Fruit fly (Drosophila melanogaster) whole organism, prepupa: ENCODE data around the gene Cpr100A.

Experiments used
- CG10631 ChIP-seq: fragments of 200-800 bp; sonication (Bioruptor generic); optimal IDR thresholded peaks from 2 replicates; lab custom pipeline; 2016; ENCODE audit warnings: missing biosample characterization, missing genetic modification characterization
- CG10669 ChIP-seq: fragments of 200-800 bp; sonication (Bioruptor generic); optimal IDR thresholded peaks from 3 replicates; lab custom pipeline; 2018; ENCODE audit warnings: missing biosample characterization, mild to moderate bottlenecking, missing genetic modification characterization, moderate library complexity
- CG11294 ChIP-seq: fragments of 200-800 bp; sonication (Bioruptor generic); IDR thresholded peaks from 2 replicates; pipeline ENCODE4 v1.3.6; 2022; ENCODE audit warnings: missing biosample characterization, missing genetic modification characterization
- CG11762 ChIP-seq: fragments of 200-800 bp; sonication (Bioruptor generic); optimal IDR thresholded peaks from 3 replicates; lab custom pipeline; 2016; ENCODE audit warnings: missing biosample characterization, missing genetic modification characterization; ENCODE audit not compliant: insufficient read depth
- CG1621 ChIP-seq: fragments of 200-800 bp; sonication (Bioruptor generic); optimal IDR thresholded peaks from 3 replicates; lab custom pipeline; 2018; ENCODE audit warnings: missing biosample characterization, mild to moderate bottlenecking, missing genetic modification characterization
- CG6276 ChIP-seq: fragments of 200-800 bp; sonication (Bioruptor generic); optimal IDR thresholded peaks from 2 replicates; lab custom pipeline; 2017; ENCODE audit warnings: missing biosample characterization, mild to moderate bottlenecking, missing genetic modification characterization
- CG6792 ChIP-seq: fragments of 200-800 bp; sonication (Bioruptor generic); optimal IDR thresholded peaks from 3 replicates; lab custom pipeline; 2016; ENCODE audit warnings: missing biosample characterization, missing genetic modification characterization
- CG6854 ChIP-seq: fragments of 200-800 bp; sonication (Bioruptor generic); optimal IDR thresholded peaks from 2 replicates; lab custom pipeline; 2017; ENCODE audit warnings: missing biosample characterization, mild to moderate bottlenecking, missing genetic modification characterization
- CG7368 ChIP-seq: fragments of 200-800 bp; sonication (Bioruptor generic); optimal IDR thresholded peaks from 3 replicates; lab custom pipeline; 2016; ENCODE audit warnings: missing biosample characterization, missing genetic modification characterization
- CG8119 ChIP-seq: fragments of 200-800 bp; sonication (Bioruptor generic); IDR thresholded peaks from 3 replicates; pipeline ENCODE4 v1.3.6; 2022; ENCODE audit warnings: missing biosample characterization, missing genetic modification characterization
- CG9139 ChIP-seq: fragments of 200-800 bp; sonication (Bioruptor generic); optimal IDR thresholded peaks from 3 replicates; lab custom pipeline; 2017; ENCODE audit warnings: missing biosample characterization, mild to moderate bottlenecking, missing genetic modification characterization
- Eip78C ChIP-seq: fragments of 200-800 bp; sonication (Bioruptor generic); peaks from one replicate; lab custom pipeline; 2016; ENCODE audit warnings: missing biosample characterization, missing genetic modification characterization
- Eip93F ChIP-seq: fragments of 200-800 bp; sonication (Bioruptor generic); optimal IDR thresholded peaks from 2 replicates; lab custom pipeline; 2016; ENCODE audit warnings: missing biosample characterization, mild to moderate bottlenecking, missing genetic modification characterization
- Ets21C ChIP-seq: fragments of 200-800 bp; sonication (Bioruptor generic); optimal IDR thresholded peaks from 3 replicates; lab custom pipeline; 2016; ENCODE audit warnings: missing biosample characterization, missing genetic modification characterization
- Hr39 ChIP-seq: fragments of 200-800 bp; sonication (Bioruptor generic); optimal IDR thresholded peaks from 2 replicates; lab custom pipeline; 2016; ENCODE audit warnings: missing biosample characterization, missing genetic modification characterization
- Hr4 ChIP-seq: fragments of 200-800 bp; sonication (Bioruptor generic); optimal IDR thresholded peaks from 3 replicates; lab custom pipeline; 2016; ENCODE audit warnings: missing biosample characterization, missing genetic modification characterization
- Lpt ChIP-seq: fragments of 200-800 bp; sonication (Bioruptor generic); optimal IDR thresholded peaks from 3 replicates; lab custom pipeline; 2016; ENCODE audit warnings: missing biosample characterization, missing genetic modification characterization
- Met ChIP-seq: fragments of 200-800 bp; sonication (Bioruptor generic); optimal IDR thresholded peaks from 3 replicates; lab custom pipeline; 2016; ENCODE audit warnings: missing biosample characterization, missing genetic modification characterization
- Smox ChIP-seq: fragments of 200-800 bp; sonication (Bioruptor generic); optimal IDR thresholded peaks from 3 replicates; lab custom pipeline; 2016; ENCODE audit warnings: missing biosample characterization, missing genetic modification characterization
- Sox102F ChIP-seq: fragments of 200-800 bp; sonication (Bioruptor generic); optimal IDR thresholded peaks from 2 replicates; lab custom pipeline; 2016; ENCODE audit warnings: missing biosample characterization, mild to moderate bottlenecking, missing genetic modification characterization
- Sox15 ChIP-seq: fragments of 200-800 bp; sonication (Bioruptor generic); optimal IDR thresholded peaks from 3 replicates; lab custom pipeline; 2016; ENCODE audit warnings: missing biosample characterization, missing genetic modification characterization
- dac ChIP-seq: fragments of 200-800 bp; sonication (Bioruptor generic); optimal IDR thresholded peaks from 2 replicates; lab custom pipeline; 2017; ENCODE audit warnings: missing biosample characterization, mild to moderate bottlenecking, missing genetic modification characterization
- eg ChIP-seq: fragments of 200-800 bp; sonication (Bioruptor generic); IDR thresholded peaks from 3 replicates; pipeline ENCODE4 v1.3.6; 2022; ENCODE audit warnings: missing biosample characterization, missing genetic modification characterization
- esn ChIP-seq: fragments of 200-800 bp; sonication (Bioruptor generic); optimal IDR thresholded peaks from 2 replicates; lab custom pipeline; 2016; ENCODE audit warnings: missing biosample characterization, mild to moderate bottlenecking, missing genetic modification characterization, moderate library complexity
- fd59A ChIP-seq: fragments of 200-800 bp; sonication (Bioruptor generic); optimal IDR thresholded peaks from 2 replicates; lab custom pipeline; 2017; ENCODE audit warnings: missing biosample characterization, mild to moderate bottlenecking, missing genetic modification characterization, missing genetic modification reagents
- net ChIP-seq: fragments of 200-800 bp; sonication (Bioruptor generic); optimal IDR thresholded peaks from 3 replicates; lab custom pipeline; 2016; ENCODE audit warnings: missing biosample characterization, missing genetic modification characterization
- ss ChIP-seq, 2 experiments: fragments of 200-800 bp; sonication (Bioruptor generic); optimal IDR thresholded peaks; 2 replicates in 1 of 2; 3 replicates in 1 of 2; lab custom pipeline; 2017 to 2018; ENCODE audit warnings: mild to moderate bottlenecking in 2 of 2, missing biosample characterization in 2 of 2, missing genetic modification characterization in 2 of 2, moderate library complexity in 1 of 2
- svp ChIP-seq: fragments of 200-800 bp; sonication (Bioruptor generic); peaks from one replicate; lab custom pipeline; 2016; ENCODE audit warnings: missing biosample characterization, missing genetic modification characterization
- topi ChIP-seq: fragments of 200-800 bp; sonication (Bioruptor generic); optimal IDR thresholded peaks from 3 replicates; lab custom pipeline; 2016; ENCODE audit warnings: missing biosample characterization, missing genetic modification characterization
- vri ChIP-seq: fragments of 200-800 bp; sonication (Bioruptor generic); optimal IDR thresholded peaks from 3 replicates; lab custom pipeline; 2016; ENCODE audit warnings: missing biosample characterization, mild to moderate bottlenecking, missing genetic modification characterization

Cpr100A gene

dm6 chr3R:30851843-30852365 is 15.4 kb upstream of the Cpr100A start, which contains the start of gene tll:
Gene tll (plus strand): TSS chr3R:30852315.
- TF ChIP-seq Smox (GFP tag; lab: Kevin White, UChicago) (no peak), svp (GFP tag; lab: Kevin White, UChicago) (no peak), Eip93F (GFP tag; lab: Kevin White, UChicago) (no peak), CG6276 (GFP tag; lab: Kevin White, UChicago) (no peak), CG8119 (GFP tag; lab: Robert Waterston, UW) (no peak), CG11762 (no peak), Eip78C (no peak), CG6792 (GFP tag; lab: Kevin White, UChicago) (no peak), fd59A (no peak), CG10631 (GFP tag; lab: Kevin White, UChicago) (no peak), esn (no peak)
- TF ChIP-seq, all 60 proteins: peak for 0

dm6 chr3R:30855176-30855575 is 12.1 kb upstream of the Cpr100A start:
- TF ChIP-seq CG7368 (GFP tag; lab: Kevin White, UChicago) (no peak), Hr39 (GFP tag; lab: Kevin White, UChicago) (no peak), CG8119 (GFP tag; lab: Robert Waterston, UW) (no peak), CG1621 (tag; lab: Kevin White, UChicago) (no peak), CG11762 (no peak), vri (no peak), Ets21C (GFP tag; lab: Kevin White, UChicago) (no peak), topi (GFP tag; lab: Kevin White, UChicago) (no peak), Eip78C (no peak), dac (GFP tag; lab: Kevin White, UChicago) (no peak), net (GFP tag; lab: Kevin White, UChicago) (no peak)

- TF ChIP-seq Sox102F (GFP tag; lab: Kevin White, UChicago) (no peak), CG10669 (GFP tag; lab: Kevin White, UChicago) (no peak), ss (GFP tag; optimal IDR thresholded peaks at IDR 0.05; lab: Kevin White, UChicago) (no peak), Met (GFP tag; lab: Kevin White, UChicago) (no peak), Eip93F (GFP tag; lab: Kevin White, UChicago) (no peak), Hr4 (GFP tag; lab: Kevin White, UChicago) (no peak), CG6854 (GFP tag; lab: Kevin White, UChicago) (no peak), Sox15 (GFP tag; lab: Kevin White, UChicago) (no peak), CG6276 (GFP tag; lab: Kevin White, UChicago) (no peak), CG11294 (GFP tag; lab: Robert Waterston, UW) (no peak), Eip78C (no peak)
- TF ChIP-seq, all 60 proteins: peak for 0
Measured at dm6 chr3R:30856596-30856995, 10.7 kb upstream of the Cpr100A start.

- TF ChIP-seq svp (GFP tag; lab: Kevin White, UChicago), result peak; percentile 49
- peak; percentile 8 for TF ChIP-seq CG10669 (GFP tag; lab: Kevin White, UChicago)
- no peak for TF ChIP-seq CG9139 (GFP tag; lab: Kevin White, UChicago)
Measured at dm6 chr3R:30859901-30860560, 7.3 kb upstream of the Cpr100A start.

- TF ChIP-seq Lpt (GFP tag; lab: Kevin White, UChicago), result no peak
- TF ChIP-seq ss (GFP tag; optimal IDR thresholded peaks at IDR 0.05; lab: Kevin White, UChicago), result peak; percentile 16 to 49
- TF ChIP-seq Eip78C, result no peak
Measured at dm6 chr3R:30860561-30860928, 6.8 kb upstream of the Cpr100A start.

dm6 chr3R:30862471-30862870 is 4.8 kb upstream of the Cpr100A start:
- no peak for TF ChIP-seq fd59A
- TF ChIP-seq Eip78C, result peak; percentile 60
- TF ChIP-seq eg (GFP tag; lab: Robert Waterston, UW), result peak; percentile 32; the same call in 1 of the 3 replicates
